Worm (Caenorhabditis elegans) whole organism, young adult: ENCODE data around the gene fbxa-83.

ENCODE experiments used
- B0019.2 ChIP-seq: fragments of 200-800 bp; sonication (Bioruptor generic); conservative IDR thresholded peaks from 2 replicates; pipeline ENCODE4 v1.3.6; 2022; ENCODE audit warnings: missing genetic modification reagents, missing genetic modification characterization, missing compliant biosample characterization
- B0336.3 ChIP-seq: fragments of 200-800 bp; sonication (Bioruptor generic); IDR thresholded peaks from 2 replicates; pipeline ENCODE4 v1.3.6; 2022; ENCODE audit warnings: missing genetic modification characterization, missing compliant biosample characterization
- C17E4.6 ChIP-seq: fragments of 200-800 bp; sonication (Bioruptor generic); IDR thresholded peaks from 2 replicates; pipeline ENCODE4 v1.3.6; 2022; ENCODE audit warnings: missing genetic modification reagents, missing genetic modification characterization, missing compliant biosample characterization
- F52B5.7 ChIP-seq: sonication (generic microtip); optimal IDR thresholded peaks from 2 replicates; lab custom pipeline; 2016; ENCODE audit warnings: mild to moderate bottlenecking, missing genetic modification characterization, missing compliant biosample characterization
- K11D2.4 ChIP-seq: fragments of 200-800 bp; sonication (Bioruptor generic); IDR thresholded peaks from 2 replicates; pipeline ENCODE4 v1.3.6; 2022; ENCODE audit warnings: missing genetic modification reagents, missing genetic modification characterization, missing compliant biosample characterization
- T26A5.8 ChIP-seq: sonication (generic microtip); optimal IDR thresholded peaks from 2 replicates; lab custom pipeline; 2016; ENCODE audit warnings: missing genetic modification characterization, missing compliant biosample characterization
- Y53G8AR.9 ChIP-seq: fragments of 200-800 bp; sonication (Bioruptor generic); conservative IDR thresholded peaks from 2 replicates; pipeline ENCODE4 v1.3.6; 2022; ENCODE audit warnings: missing genetic modification reagents, missing genetic modification characterization, missing compliant biosample characterization
- Y56A3A.18 ChIP-seq: fragments of 200-800 bp; sonication (Bioruptor generic); IDR thresholded peaks from 2 replicates; pipeline ENCODE4 v1.3.6; 2022; ENCODE audit warnings: missing genetic modification reagents, missing genetic modification characterization, missing compliant biosample characterization
- Y67H2A.10 ChIP-seq: fragments of 200-800 bp; sonication (Bioruptor generic); conservative IDR thresholded peaks from 2 replicates; pipeline ENCODE4 v1.3.6; 2022; ENCODE audit warnings: missing genetic modification reagents, missing genetic modification characterization, missing compliant biosample characterization
- ZK185.1 ChIP-seq: sonication (generic microtip); optimal IDR thresholded peaks from 2 replicates; lab custom pipeline; 2016; ENCODE audit warnings: mild to moderate bottlenecking, missing genetic modification characterization, missing compliant biosample characterization; ENCODE audit not compliant: poor library complexity, severe bottlenecking
- atf-7 ChIP-seq: sonication (generic microtip); optimal IDR thresholded peaks from 2 replicates; lab custom pipeline; 2017; ENCODE audit warnings: mild to moderate bottlenecking, missing genetic modification characterization, missing compliant biosample characterization
- attf-3 ChIP-seq: fragments of 200-800 bp; sonication (Bioruptor generic); conservative IDR thresholded peaks from 2 replicates; pipeline ENCODE4 v1.3.6; 2022; ENCODE audit warnings: missing genetic modification reagents, missing genetic modification characterization, missing compliant biosample characterization
- attf-5 ChIP-seq: fragments of 200-800 bp; sonication (Bioruptor generic); optimal IDR thresholded peaks from 2 replicates; lab custom pipeline; 2018; ENCODE audit warnings: mild to moderate bottlenecking, missing genetic modification characterization, missing compliant biosample characterization
- attf-6 ChIP-seq: fragments of 200-800 bp; sonication (Bioruptor generic); IDR thresholded peaks from 2 replicates; pipeline ENCODE4 v1.3.6; 2022; ENCODE audit warnings: missing genetic modification reagents, missing genetic modification characterization, missing compliant biosample characterization
- bed-1 ChIP-seq: fragments of 200-800 bp; sonication (Bioruptor generic); IDR thresholded peaks from 2 replicates; pipeline ENCODE4 v1.3.6; 2022; ENCODE audit warnings: missing genetic modification reagents, missing genetic modification characterization, missing compliant biosample characterization
- bed-2 ChIP-seq: fragments of 200-800 bp; sonication (Bioruptor generic); IDR thresholded peaks from 2 replicates; pipeline ENCODE4 v1.3.6; 2022; ENCODE audit warnings: missing genetic modification reagents, missing genetic modification characterization, missing compliant biosample characterization
- cebp-2 ChIP-seq: fragments of 200-800 bp; sonication (Bioruptor generic); IDR thresholded peaks from 2 replicates; pipeline ENCODE4 v1.3.6; 2022; ENCODE audit warnings: missing genetic modification characterization, missing compliant biosample characterization
- ceh-58 ChIP-seq: fragments of 200-800 bp; sonication (Bioruptor generic); IDR thresholded peaks from 2 replicates; pipeline ENCODE4 v1.3.6; 2022; ENCODE audit warnings: missing genetic modification characterization, missing compliant biosample characterization
- ceh-79 ChIP-seq: sonication (generic microtip); optimal IDR thresholded peaks from 2 replicates; lab custom pipeline; 2017; ENCODE audit warnings: mild to moderate bottlenecking, missing genetic modification characterization, missing compliant biosample characterization
- ceh-91 ChIP-seq: fragments of 200-800 bp; sonication (Bioruptor generic); IDR thresholded peaks from 2 replicates; pipeline ENCODE4 v1.3.6; 2022; ENCODE audit warnings: missing genetic modification reagents, missing genetic modification characterization, missing compliant biosample characterization
- egl-18 ChIP-seq: fragments of 200-800 bp; sonication (Bioruptor generic); IDR thresholded peaks from 2 replicates; pipeline ENCODE4 v1.3.6; 2022; ENCODE audit warnings: missing genetic modification reagents, missing genetic modification characterization, missing compliant biosample characterization
- ets-4 ChIP-seq: fragments of 200-800 bp; sonication (Bioruptor generic); optimal IDR thresholded peaks from 2 replicates; lab custom pipeline; 2018; ENCODE audit warnings: mild to moderate bottlenecking, missing genetic modification characterization, missing compliant biosample characterization
- gei-17 ChIP-seq: fragments of 200-800 bp; sonication (Bioruptor generic); optimal IDR thresholded peaks from 2 replicates; lab custom pipeline; 2018; ENCODE audit warnings: mild to moderate bottlenecking, missing genetic modification characterization, missing compliant biosample characterization
- hmg-1.2 ChIP-seq: fragments of 200-800 bp; sonication (Bioruptor generic); IDR thresholded peaks from 2 replicates; pipeline ENCODE4 v1.3.6; 2022; ENCODE audit warnings: missing genetic modification reagents, missing genetic modification characterization, missing compliant biosample characterization
- hrde-1 ChIP-seq: sonication (generic microtip); optimal IDR thresholded peaks from 2 replicates; lab custom pipeline; 2016; ENCODE audit warnings: missing genetic modification characterization, mild to moderate bottlenecking, missing compliant biosample characterization, moderate library complexity, missing genotype, missing genetic modification reagents, borderline replicate concordance
- hsf-1 ChIP-seq: fragments of 200-800 bp; sonication (Bioruptor generic); IDR thresholded peaks from 2 replicates; pipeline ENCODE4 v1.3.6; 2022; ENCODE audit warnings: missing genetic modification reagents, missing genetic modification characterization, missing compliant biosample characterization
- let-607 ChIP-seq, 2 experiments: fragments of 200-800 bp in 1 of 2; sonication (Bioruptor generic) in 1 of 2; sonication (generic microtip) in 1 of 2; optimal IDR thresholded peaks; 2 replicates each; lab custom pipeline; 2016 to 2018; ENCODE audit warnings: mild to moderate bottlenecking in 2 of 2, missing compliant biosample characterization in 2 of 2, missing genetic modification characterization in 2 of 2, moderate library complexity in 2 of 2, missing genotype in 1 of 2
- lin-40 ChIP-seq: sonication (generic microtip); optimal IDR thresholded peaks from 2 replicates; lab custom pipeline; 2016; ENCODE audit warnings: missing genetic modification characterization, mild to moderate bottlenecking, missing compliant biosample characterization, missing genotype, missing genetic modification reagents
- lsl-1 ChIP-seq: fragments of 200-800 bp; sonication (Bioruptor generic); optimal IDR thresholded peaks from 2 replicates; lab custom pipeline; 2018; ENCODE audit warnings: mild to moderate bottlenecking, missing genetic modification characterization, moderate library complexity, missing compliant biosample characterization
- lsy-27 ChIP-seq: sonication (generic microtip); optimal IDR thresholded peaks from 2 replicates; lab custom pipeline; 2017; ENCODE audit warnings: missing genetic modification characterization, mild to moderate bottlenecking, missing compliant biosample characterization, antibody characterized with exemption, missing genotype, borderline replicate concordance; ENCODE audit not compliant: insufficient read depth
- madf-10 ChIP-seq: sonication (generic microtip); optimal IDR thresholded peaks from 2 replicates; lab custom pipeline; 2016; ENCODE audit warnings: mild to moderate bottlenecking, missing genetic modification characterization, missing compliant biosample characterization
- mes-4 ChIP-seq: sonication (generic microtip); optimal IDR thresholded peaks from 2 replicates; lab custom pipeline; 2016; ENCODE audit warnings: missing genotype, missing genetic modification characterization, missing compliant biosample characterization
- nfya-2 ChIP-seq: fragments of 200-800 bp; sonication (Bioruptor generic); IDR thresholded peaks from 2 replicates; pipeline ENCODE4 v1.3.6; 2022; ENCODE audit warnings: missing genetic modification reagents, missing genetic modification characterization, missing compliant biosample characterization
- nfyb-1 ChIP-seq: fragments of 200-800 bp; sonication (Bioruptor generic); IDR thresholded peaks from 2 replicates; pipeline ENCODE4 v1.3.6; 2022; ENCODE audit warnings: missing genetic modification reagents, missing genetic modification characterization, missing compliant biosample characterization
- nhr-120 ChIP-seq: fragments of 200-800 bp; sonication (Bioruptor generic); IDR thresholded peaks from 2 replicates; pipeline ENCODE4 v1.3.6; 2022; ENCODE audit warnings: missing genetic modification characterization, missing compliant biosample characterization
- nhr-27 ChIP-seq: fragments of 200-800 bp; sonication (Bioruptor generic); optimal IDR thresholded peaks from 2 replicates; lab custom pipeline; 2018; ENCODE audit warnings: mild to moderate bottlenecking, missing genetic modification characterization, moderate library complexity, missing compliant biosample characterization
- nhr-80 ChIP-seq: sonication (generic microtip); optimal IDR thresholded peaks from 2 replicates; lab custom pipeline; 2016; ENCODE audit warnings: missing genetic modification characterization, missing compliant biosample characterization
- rec-8 ChIP-seq, 2 experiments: sonication (generic microtip); optimal IDR thresholded peaks; 2 replicates each; lab custom pipeline; 2016; ENCODE audit warnings: mild to moderate bottlenecking in 2 of 2, missing genetic modification characterization in 2 of 2, missing genetic modification reagents in 2 of 2, missing genotype in 2 of 2, missing biosample characterization in 1 of 2, missing compliant biosample characterization in 1 of 2, moderate library complexity in 1 of 2
- repo-1 ChIP-seq: sonication (generic microtip); optimal IDR thresholded peaks from 2 replicates; lab custom pipeline; 2017; ENCODE audit warnings: mild to moderate bottlenecking, missing genetic modification characterization, missing compliant biosample characterization
- sea-2 ChIP-seq: fragments of 200-800 bp; sonication (Bioruptor generic); IDR thresholded peaks from 2 replicates; pipeline ENCODE4 v1.3.6; 2022; ENCODE audit warnings: missing genetic modification characterization, missing compliant biosample characterization
- snpc-3.4 ChIP-seq: sonication (generic microtip); optimal IDR thresholded peaks from 2 replicates; lab custom pipeline; 2017; ENCODE audit warnings: missing genetic modification characterization, mild to moderate bottlenecking, missing compliant biosample characterization, antibody characterized with exemption, moderate library complexity, missing genotype, missing genetic modification reagents
- somi-1 ChIP-seq: fragments of 200-800 bp; sonication (Bioruptor generic); optimal IDR thresholded peaks from 2 replicates; lab custom pipeline; 2018; ENCODE audit warnings: mild to moderate bottlenecking, missing genetic modification characterization, missing compliant biosample characterization
- zfh-2 ChIP-seq: fragments of 200-800 bp; sonication (Bioruptor generic); conservative IDR thresholded peaks from 2 replicates; pipeline ENCODE4 v1.3.6; 2022; ENCODE audit warnings: missing genetic modification reagents, missing genetic modification characterization, missing compliant biosample characterization
- zim-3 ChIP-seq: sonication (generic microtip); optimal IDR thresholded peaks from 2 replicates; lab custom pipeline; 2017; ENCODE audit warnings: mild to moderate bottlenecking, missing genetic modification characterization, moderate library complexity, missing compliant biosample characterization
- ztf-18 ChIP-seq: sonication (generic microtip); optimal IDR thresholded peaks from 2 replicates; lab custom pipeline; 2016; ENCODE audit warnings: missing genotype, mild to moderate bottlenecking, missing genetic modification characterization, missing compliant biosample characterization
- ztf-26 ChIP-seq: sonication (generic microtip); optimal IDR thresholded peaks from 2 replicates; lab custom pipeline; 2017; ENCODE audit warnings: missing genetic modification characterization, missing compliant biosample characterization
- ztf-3 ChIP-seq: fragments of 200-800 bp; sonication (Bioruptor generic); optimal IDR thresholded peaks from 2 replicates; lab custom pipeline; 2018; ENCODE audit warnings: mild to moderate bottlenecking, missing genetic modification characterization, missing compliant biosample characterization

fbxa-83 gene

ce11 chrIV:14326694-14327298 is 613 bp upstream of the fbxa-83 start (continued):
- TF ChIP-seq lsy-27 (tag; lab: Kevin White, UChicago) (peak; percentile 67), Y56A3A.18 (GFP tag; lab: Robert Waterston, UW) (peak; percentile 96), zfh-2 (GFP tag; lab: Robert Waterston, UW) (no peak), nfyb-1 (peak; percentile 95), ceh-79 (tag; lab: Kevin White, UChicago) (no peak), egl-18 (GFP tag; lab: Robert Waterston, UW) (0 out of 2 replicates have a peak, but pooled peaks have one; percentile 27), B0019.2 (no peak), ztf-18 (tag; lab: Kevin White, UChicago) (peak; percentile 77), nhr-120 (no peak), madf-10 (peak; percentile 65), Y53G8AR.9 (GFP tag; lab: Robert Waterston, UW) (peak; percentile 90), K11D2.4 (GFP tag; lab: Robert Waterston, UW) (0 out of 2 replicates have a peak, but pooled peaks have one; percentile 56), B0336.3 (GFP tag; lab: Robert Waterston, UW) (peak; percentile 97), rec-8 (tag; optimal IDR thresholded peaks at IDR 0.05; lab: Kevin White, UChicago) (peak in 1 of 2 experiments; percentile 7), ztf-26 (tag; lab: Kevin White, UChicago) (peak; percentile 72), bed-1 (GFP tag; lab: Robert Waterston, UW) (no peak), Y67H2A.10 (GFP tag; lab: Robert Waterston, UW) (no peak), ceh-91 (GFP tag; lab: Robert Waterston, UW) (peak; percentile 53; the same call in 1 of the 2 replicates), let-607 (tag; optimal IDR thresholded peaks at IDR 0.05; lab: Kevin White, UChicago) (peak; percentile 19 to 77), hsf-1 (GFP tag; lab: Robert Waterston, UW) (peak; percentile 78), ZK185.1 (tag; lab: Kevin White, UChicago) (peak; percentile 61), ztf-3 (GFP tag; lab: Kevin White, UChicago) (no peak), attf-6 (GFP tag; lab: Robert Waterston, UW) (peak; percentile 100), repo-1 (peak; percentile 91), nhr-27 (no peak), ets-4 (peak; percentile 83), mes-4 (tag; lab: Kevin White, UChicago) (peak; percentile 71), ceh-58 (GFP tag; lab: Robert Waterston, UW) (no peak), C17E4.6 (peak; percentile 93), somi-1 (peak; percentile 28), atf-7 (peak; percentile 81), sea-2 (GFP tag; lab: Robert Waterston, UW) (no peak), cebp-2 (GFP tag; lab: Robert Waterston, UW) (peak; percentile 99), nhr-80 (tag; lab: Kevin White, UChicago) (peak; percentile 80), gei-17 (GFP tag; lab: Kevin White, UChicago) (peak; percentile 60), hrde-1 (peak; percentile 54), lsl-1 (GFP tag; lab: Kevin White, UChicago) (peak; percentile 71), bed-2 (GFP tag; lab: Robert Waterston, UW) (peak; percentile 43; the same call in 1 of the 2 replicates), attf-5 (GFP tag; lab: Kevin White, UChicago) (peak; percentile 48), nfya-2 (GFP tag; lab: Robert Waterston, UW) (0 out of 2 replicates have a peak, but pooled peaks have one; percentile 66), snpc-3.4 (tag; lab: Kevin White, UChicago) (peak; percentile 93), lin-40 (tag; lab: Kevin White, UChicago) (no peak), hmg-1.2 (GFP tag; lab: Robert Waterston, UW) (peak; percentile 93), zim-3 (tag; lab: Kevin White, UChicago) (peak; percentile 25), attf-3 (GFP tag; lab: Robert Waterston, UW) (peak; percentile 58), F52B5.7 (tag; lab: Kevin White, UChicago) (peak; percentile 57), T26A5.8 (tag; lab: Kevin White, UChicago) (peak; percentile 34)
